Worm (Caenorhabditis elegans) whole organism, dauer: ENCODE data around the gene srx-47.

Experiments used
- unc-62 ChIP-seq: sonication (generic microtip); optimal IDR thresholded peaks from 2 replicates; lab custom pipeline; 2017; ENCODE audit warnings: missing biosample characterization, missing genetic modification reagents, missing genetic modification characterization

srx-47 gene

DNA sequence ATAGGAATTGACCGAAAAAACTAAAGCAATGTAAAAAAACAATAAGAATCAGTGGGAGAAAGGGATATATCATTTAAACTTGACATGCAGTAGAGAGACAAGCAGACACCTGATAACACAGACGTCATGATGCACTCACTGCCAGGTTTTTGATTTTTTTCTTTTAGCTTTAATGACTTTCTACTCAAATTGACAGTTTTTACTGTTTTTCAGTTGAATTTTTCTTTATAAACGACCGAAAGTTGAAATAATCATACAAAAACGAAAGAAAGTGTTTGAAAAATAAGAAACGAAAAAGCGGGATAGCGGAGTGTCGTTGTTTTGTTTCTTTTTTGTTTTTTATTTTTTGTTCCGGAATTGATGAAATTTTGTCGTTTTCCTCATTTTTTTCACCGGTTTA lies 15.6 kb upstream of the srx-47 start, which contains the start of gene ucp-4:
TSS of gene ucp-4 (plus strand) at position 83 of the 400 bp plus-strand sequence.
- no peak for TF ChIP-seq unc-62 (GFP tag; lab: Kevin White, UChicago)

DNA sequence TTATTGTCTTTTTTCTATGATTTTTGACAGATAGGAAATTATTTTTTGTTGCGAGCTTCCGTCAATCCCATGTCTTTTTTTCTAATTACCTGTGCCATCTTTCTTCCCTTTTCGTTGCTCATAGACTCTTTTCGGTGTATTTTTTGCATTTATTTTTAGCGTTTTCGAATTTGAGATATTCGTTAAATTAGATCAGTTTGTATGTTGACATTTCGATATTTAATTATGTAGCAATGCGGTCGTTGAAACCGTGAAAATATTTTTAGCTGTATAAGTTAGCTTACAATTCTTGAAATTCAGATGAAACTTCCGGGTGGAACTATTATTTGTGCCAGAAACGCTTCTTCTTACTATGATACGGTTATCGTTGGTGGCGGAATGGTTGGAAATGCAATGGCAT lies 13.3 kb upstream of the srx-47 start, which contains the start of gene coq-6:
TSS of gene coq-6 (plus strand) at position 301 of the 400 bp plus-strand sequence.
- TF ChIP-seq unc-62 (GFP tag; lab: Kevin White, UChicago), result no peak

DNA sequence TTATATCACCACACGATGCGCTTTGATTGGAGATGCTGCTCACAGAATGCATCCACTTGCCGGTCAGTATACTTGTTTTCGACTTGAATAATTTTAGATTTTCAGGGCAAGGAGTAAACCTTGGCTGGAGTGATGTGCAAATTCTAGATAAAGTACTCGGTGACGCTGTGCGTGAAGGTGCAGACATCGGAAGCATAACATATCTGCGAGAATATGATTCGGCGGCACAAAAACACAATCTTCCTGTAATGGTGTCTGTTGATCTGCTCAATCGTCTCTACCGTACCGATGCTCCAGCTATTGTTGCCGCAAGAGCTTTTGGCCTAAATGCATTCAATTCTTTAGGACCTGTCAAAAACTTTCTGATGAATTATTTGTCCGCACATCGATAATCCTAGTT lies 11.3 kb upstream of the srx-47 start:
- no peak for TF ChIP-seq unc-62 (GFP tag; lab: Kevin White, UChicago)

DNA sequence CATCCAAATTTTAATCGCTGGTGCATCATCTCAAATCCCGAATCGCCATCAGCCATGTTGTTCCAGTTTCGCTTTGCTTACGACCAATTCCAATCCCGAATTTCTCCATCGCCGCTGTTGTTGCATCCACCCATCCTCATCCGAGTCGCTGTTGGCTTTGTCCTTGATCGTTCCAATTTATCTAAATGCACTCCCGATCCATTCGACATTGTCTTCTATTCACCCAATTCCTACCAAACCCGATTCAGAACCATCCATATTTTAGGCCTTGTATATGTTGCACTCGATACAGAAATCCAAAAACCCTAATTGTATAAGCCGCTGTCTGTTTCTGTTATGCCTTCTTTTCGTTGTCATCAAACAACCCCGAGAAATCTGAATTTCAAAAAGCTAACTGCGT lies 9.5 kb upstream of the srx-47 start:
- TF ChIP-seq unc-62 (GFP tag; lab: Kevin White, UChicago), result no peak

DNA sequence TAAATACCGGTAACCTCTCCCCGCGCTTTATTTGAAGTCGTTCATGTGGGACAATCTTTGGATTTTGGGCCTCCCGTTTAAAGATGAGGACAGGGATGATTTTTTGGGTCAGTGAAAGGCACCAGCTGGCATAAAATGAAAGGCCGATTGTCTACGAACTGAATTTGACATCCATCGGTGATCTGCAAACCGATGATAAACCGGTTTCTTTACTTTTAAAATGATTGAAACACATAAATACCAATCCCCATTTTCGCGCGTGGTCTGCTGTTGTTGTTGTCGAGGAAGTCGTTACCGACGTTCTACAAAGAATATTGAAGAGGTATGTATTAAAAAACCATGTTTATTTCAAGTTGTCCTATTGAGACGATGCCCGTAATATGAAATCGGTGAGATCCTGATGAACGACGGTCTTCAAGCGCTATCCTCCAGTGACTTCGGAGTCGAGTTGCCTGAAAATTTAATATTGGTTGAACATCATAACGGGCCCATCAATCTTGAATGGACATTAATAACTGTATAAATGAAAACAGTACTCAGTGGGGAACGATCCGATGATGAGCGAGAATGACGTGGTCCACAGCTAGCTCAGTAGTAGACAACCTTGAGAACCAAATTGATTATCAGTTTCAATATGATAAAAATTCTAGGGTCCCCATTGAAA lies 6.7 kb upstream of the srx-47 start:
- TF ChIP-seq unc-62 (GFP tag; lab: Kevin White, UChicago), result no peak

DNA sequence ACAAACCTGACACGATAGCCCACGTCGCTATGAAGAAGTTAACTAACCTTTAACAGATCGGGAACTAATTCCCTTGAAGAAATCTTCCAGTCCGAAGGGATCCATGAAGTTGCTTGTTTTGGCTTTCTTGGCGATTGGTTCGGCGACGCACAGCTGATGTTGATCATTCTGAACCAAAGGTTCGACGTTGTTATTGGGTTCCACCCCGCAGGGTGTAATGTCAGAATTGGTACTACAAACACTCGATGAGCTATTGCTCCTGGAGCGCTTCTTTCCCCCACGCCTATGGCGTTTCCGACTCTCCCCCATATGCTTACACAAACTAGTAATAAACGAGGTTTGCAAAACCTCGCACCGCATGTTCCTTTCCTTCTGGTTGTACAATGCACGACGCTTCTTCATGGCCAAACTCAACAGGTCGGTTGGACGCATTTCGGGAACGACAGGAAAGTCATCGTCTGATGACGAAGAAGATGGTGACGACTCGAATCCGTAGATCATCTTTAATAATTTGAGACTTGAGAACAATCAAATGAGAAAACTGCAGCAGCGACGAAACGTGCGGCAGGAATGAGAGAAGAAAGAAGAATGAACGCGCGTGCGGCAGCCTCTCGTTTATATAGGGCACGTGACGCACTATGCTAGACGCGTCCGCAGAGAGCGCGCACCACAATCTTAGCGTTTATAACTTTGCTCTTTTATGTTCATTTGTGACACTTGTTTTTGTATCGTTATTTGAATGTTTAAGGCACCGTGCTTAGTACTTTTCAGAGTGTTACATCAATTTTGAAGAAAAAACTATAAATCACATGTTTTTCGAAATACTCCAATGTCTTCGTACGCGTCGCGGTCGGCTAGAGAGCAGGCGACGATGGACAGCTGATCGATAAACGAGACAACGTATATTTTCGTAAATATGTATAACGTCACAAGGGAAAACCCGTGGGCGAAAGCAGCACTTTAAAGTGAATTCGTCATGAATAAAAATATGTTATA lies 5.9 kb upstream of the srx-47 start, which contains the start of gene tos-1:
TSS of gene tos-1 (minus strand) at position 575 of the 996 bp plus-strand sequence.
- TF ChIP-seq unc-62 (GFP tag; lab: Kevin White, UChicago), result no peak

DNA sequence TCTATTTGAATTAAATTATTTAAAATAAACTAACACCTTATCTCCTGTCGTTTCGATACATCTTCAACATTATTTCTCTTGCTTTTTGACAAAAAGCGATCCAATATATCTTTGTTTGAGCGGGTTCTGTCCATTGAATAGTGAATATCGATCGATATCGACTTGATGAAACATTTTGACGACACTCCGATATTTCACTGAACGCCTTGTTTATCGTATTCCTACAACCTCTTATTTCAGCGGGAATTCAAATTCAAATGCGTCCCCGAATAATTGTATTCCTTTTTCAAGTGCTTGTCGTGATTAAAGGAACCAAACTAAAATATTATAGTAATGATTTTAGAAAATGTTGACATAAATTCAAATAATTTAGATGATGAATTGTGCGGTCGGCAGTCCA lies 3.0 kb upstream of the srx-47 start, which contains the start of the genes K07B1.7 and try-5:
TSS of gene K07B1.7 (minus strand) at position 159 of the 400 bp plus-strand sequence.
TSS of gene try-5 (plus strand) at position 241 of the 400 bp plus-strand sequence.
- no peak for TF ChIP-seq unc-62 (GFP tag; lab: Kevin White, UChicago)

DNA sequence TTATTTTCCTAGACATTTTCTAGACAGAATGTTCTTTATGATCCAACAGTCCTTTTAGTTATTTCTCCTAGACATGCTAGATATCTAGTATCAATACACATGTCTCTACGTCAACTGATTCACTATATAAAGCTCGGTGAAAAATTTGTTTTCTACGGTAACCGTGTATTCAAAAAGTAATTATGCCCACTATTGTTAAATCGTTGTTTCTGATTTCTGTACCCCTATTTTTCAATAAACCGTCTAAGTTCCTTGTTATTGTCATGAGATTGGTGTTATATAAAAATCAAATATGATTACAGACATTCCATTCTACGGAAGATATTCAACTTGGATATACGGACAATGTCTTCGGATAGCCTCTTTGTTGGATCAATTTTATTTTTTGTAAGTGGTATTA lies 3.2 kb downstream of the srx-47 start, which contains the start of gene srx-46:
TSS of gene srx-46 (plus strand) at position 301 of the 400 bp plus-strand sequence.
- TF ChIP-seq unc-62 (GFP tag; lab: Kevin White, UChicago), result no peak

DNA sequence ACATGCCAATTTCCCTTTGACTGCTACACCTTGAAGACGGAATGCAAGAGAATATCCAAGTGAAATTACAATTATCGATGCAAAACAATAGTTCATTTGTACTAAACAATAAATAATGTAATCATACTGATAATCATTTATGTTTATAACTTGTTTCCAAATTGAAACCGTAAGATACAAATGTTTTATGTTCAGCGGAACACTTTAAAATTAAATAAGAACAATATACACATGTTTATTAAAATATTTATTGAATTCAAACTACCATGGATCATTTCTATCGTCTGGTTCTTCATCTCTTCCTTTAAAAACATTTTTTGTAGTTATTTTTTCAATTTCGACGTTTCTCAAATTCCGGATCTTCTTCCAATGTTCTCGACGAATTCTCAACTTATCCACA lies 5.6 kb downstream of the srx-47 start, which contains the start of gene ttr-40:
TSS of gene ttr-40 (minus strand) at position 101 of the 400 bp plus-strand sequence.
- no peak for TF ChIP-seq unc-62 (GFP tag; lab: Kevin White, UChicago)

DNA sequence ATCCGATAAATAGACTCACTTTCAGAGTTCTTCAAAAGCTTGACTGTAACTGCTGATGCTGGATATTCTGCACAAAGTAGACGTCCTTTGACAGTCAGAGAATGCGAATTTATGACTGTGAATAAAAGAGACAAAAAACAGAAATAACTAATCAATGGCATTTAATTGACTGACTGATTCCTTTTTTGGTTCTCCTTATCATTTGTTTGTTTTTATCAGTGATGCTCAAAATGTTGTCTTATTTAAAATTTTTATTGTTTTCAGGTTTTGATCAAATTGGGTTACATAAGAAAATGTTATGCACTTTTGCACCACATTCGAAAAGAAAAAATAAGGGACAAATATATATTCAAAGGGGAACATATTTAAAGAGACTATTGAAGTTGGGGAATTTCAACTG lies 6.6 kb downstream of the srx-47 start, which contains the start of gene ttr-49:
TSS of gene ttr-49 (minus strand) at position 171 of the 400 bp plus-strand sequence.
- TF ChIP-seq unc-62 (GFP tag; lab: Kevin White, UChicago), result no peak

DNA sequence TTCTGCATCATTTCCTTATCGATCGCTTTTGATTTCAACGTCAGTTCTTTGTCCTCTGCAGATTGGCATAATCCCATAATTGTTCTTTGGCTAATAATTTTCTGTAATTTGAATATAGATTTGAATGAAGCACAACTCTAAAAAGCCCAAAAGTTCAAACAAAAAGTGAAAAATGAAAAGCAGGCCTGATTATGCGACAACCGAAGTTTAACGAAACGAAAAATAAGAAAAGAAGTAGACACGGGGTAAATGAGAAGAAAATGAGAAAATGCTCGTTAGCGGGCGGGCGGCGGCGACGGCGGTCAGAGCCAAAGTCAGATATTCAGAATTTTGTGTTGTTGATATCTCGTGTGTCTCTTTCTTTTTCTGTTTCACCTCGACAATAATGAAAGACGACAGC lies 9.9 kb downstream of the srx-47 start, which contains the start of gene gpa-3:
TSS of gene gpa-3 (minus strand) at position 101 of the 400 bp plus-strand sequence.
- TF ChIP-seq unc-62 (GFP tag; lab: Kevin White, UChicago), result no peak

DNA sequence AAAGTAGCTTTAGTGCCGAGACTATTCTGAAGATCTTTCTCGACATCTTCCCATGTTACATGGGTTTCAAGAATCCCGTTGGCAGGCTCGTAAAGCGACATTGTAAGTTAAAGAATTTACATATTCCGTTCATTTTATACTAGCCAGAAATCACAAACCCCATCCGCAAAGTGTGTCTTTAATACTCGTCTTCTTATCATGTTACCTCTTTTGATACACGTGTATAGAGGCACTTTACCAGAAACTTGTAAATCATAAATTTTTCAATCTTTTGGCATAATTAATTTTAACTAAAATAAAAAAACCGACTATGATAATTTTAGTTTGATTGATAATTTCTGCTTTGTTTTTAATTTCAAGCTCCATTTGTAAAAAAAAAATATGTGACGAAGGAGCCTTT lies 21.2 kb downstream of the srx-47 start, which contains the start of gene E02C12.6:
TSS of gene E02C12.6 (minus strand) at position 101 of the 400 bp plus-strand sequence.
- TF ChIP-seq unc-62 (GFP tag; lab: Kevin White, UChicago), result no peak

DNA sequence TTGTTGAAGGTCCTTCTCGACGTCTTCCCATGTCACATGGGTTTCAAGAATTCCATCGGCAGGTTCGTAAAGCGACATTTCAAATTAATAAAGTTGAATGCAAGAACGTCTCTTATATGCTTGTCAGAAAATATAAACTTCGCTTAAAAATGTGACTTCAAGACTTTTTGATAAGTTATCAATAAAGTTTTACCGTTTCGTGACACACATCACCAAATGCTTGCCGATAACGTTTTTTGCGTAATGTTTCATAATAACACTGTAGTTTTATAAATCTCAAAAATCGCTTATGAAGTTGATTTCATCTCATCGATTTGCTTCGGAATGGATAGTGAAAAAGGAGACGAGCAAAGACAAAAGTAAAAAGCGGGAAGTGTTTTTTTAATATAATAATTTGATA lies 23.7 kb downstream of the srx-47 start, which contains the start of gene E02C12.8:
TSS of gene E02C12.8 (minus strand) at position 141 of the 400 bp plus-strand sequence.
- TF ChIP-seq unc-62 (GFP tag; lab: Kevin White, UChicago), result no peak

DNA sequence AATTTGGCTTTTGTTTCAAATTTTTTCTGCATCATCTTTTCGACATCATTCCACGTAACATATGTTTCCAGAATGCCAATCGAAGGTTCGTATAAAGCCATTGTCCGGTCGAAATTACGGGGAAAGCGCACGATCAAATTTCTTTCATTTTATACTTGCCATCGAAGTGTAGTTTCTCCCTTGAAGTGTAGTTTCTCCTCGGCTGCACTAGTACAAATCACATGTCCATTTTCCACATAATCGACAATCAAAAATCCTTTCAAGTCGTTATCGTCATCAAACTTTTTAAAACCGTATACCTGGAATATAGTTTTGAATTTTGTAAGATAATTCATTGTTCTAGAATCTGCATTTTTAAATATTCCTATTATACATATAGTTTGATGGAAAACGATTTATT lies 25.6 kb downstream of the srx-47 start, which contains the start of gene E02C12.9:
TSS of gene E02C12.9 (minus strand) at position 101 of the 400 bp plus-strand sequence.
- TF ChIP-seq unc-62 (GFP tag; lab: Kevin White, UChicago), result no peak

DNA sequence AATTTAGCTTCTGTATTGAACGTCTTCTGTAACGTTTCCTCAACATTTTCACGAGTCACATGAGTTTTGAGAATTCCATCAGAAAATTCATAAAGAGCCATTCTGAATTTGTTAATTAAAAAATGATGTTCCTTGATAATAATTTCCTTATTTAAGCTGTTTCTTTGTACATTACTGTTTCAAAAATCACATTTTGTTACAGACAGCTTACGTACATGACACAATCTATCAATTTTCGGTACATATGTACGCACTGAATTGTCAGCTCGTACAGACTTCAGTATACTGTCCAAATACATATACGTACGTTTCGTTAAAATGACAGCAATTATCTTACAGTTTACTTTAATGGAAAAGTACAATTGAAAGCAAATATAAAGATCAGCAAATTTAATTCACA lies 26.6 kb downstream of the srx-47 start, which contains the start of gene E02C12.19:
TSS of gene E02C12.19 (minus strand) at position 101 of the 400 bp plus-strand sequence.
- TF ChIP-seq unc-62 (GFP tag; lab: Kevin White, UChicago), result no peak
